Worm (Caenorhabditis elegans): ENCODE measurements around the gene srh-99.

srh-99 gene

DNA sequence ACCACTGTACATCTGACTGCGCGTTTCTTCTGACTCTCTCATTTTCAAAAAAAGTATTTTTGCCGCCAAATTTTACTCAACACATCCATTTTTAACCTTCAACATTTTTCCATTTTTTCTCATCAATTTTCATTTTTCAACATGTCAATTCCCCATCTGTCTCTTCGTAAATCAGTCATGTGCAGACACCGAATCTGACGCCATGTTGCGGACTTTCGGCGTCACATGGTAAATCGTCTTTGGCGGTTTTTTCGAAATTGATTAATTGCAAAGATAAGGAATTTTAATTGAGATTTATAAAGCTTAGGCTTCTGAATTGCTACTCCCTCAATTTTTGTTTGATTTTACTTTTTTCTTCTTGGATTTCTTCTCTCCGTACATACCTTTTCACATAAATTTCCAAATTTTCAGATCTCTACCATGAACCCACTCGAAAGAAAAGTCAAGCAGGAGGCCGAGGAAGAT lies 33.6 kb downstream of the srh-99 start, which contains the start of gene F19B10.1 (continued):
- no peak for TF ChIP-seq ceh-88 (GFP tag; IDR thresholded peaks at IDR 0.05)
- TF ChIP-seq lin-14 (GFP tag; optimal IDR thresholded peaks at IDR 0.05) = peak; percentile 86

DNA sequence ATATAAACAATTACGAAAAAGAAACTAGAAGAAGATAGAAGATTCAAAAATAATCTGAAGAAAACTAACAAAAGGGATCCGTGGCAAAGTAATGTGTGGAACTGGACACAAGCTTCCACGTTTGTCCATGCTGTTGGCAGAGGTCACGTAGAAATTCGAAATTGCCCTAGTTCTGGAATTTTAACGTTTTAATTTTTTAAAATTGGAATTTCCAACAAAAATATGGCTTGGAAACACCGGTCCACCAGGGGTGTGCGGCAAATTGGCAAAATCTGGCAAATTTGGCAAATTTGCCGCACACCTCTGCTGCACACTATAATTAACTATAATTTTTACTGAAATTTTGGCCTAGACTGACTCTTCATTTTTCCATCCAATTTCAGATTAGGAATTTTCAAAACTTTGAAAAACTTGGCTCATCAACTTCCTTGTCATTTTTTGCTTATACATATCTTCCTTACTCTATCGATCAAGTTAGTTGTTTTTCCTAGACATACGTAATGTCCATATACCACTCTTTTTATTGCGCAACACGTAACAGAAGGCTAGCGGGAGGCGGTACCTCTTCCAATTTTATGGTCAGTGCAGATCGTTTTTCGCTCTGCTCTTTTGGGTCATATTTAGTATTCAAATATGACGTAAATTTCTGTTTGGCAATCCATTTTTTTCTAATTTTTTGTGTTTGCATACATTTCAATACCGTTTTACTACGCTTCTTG lies 34.8 kb downstream of the srh-99 start, which contains the start of gene F19B10.10:
Gene F19B10.10, minus strand, starts transcription at position 51 of the 719 bp plus-strand sequence.
- TF ChIP-seq sup-37 (GFP tag; optimal IDR thresholded peaks at IDR 0.05) (no peak), aha-1 (tag; optimal IDR thresholded peaks at IDR 0.05) (no peak)

DNA sequence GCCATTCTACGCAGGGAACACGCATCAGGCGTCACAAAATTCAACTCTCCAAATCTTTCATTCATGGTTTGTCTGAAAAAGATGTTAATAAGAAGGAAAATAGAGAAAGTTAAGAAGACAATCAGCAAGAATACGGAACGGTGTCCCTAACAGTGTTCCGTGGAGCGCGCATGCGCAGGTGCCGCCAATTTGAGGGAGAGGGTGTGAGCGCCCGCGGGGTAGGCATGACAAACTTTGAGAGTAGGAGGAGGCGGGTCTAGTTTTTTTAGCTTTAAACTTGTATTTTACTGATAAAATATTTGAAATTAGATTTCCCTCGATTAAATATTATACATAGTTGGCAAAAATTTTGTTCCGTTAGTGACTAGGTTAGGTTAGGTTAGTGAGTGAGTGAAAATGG lies 36.0 kb downstream of the srh-99 start:
- TF ChIP-seq mab-9 (GFP tag; IDR thresholded peaks at IDR 0.05) (no peak), tlp-1 (tag; optimal IDR thresholded peaks at IDR 0.05) (no peak), mdl-1 (tag; optimal IDR thresholded peaks at IDR 0.05) (no peak), sox-4 (tag; optimal IDR thresholded peaks at IDR 0.05) (no peak), unc-130 (tag; optimal IDR thresholded peaks at IDR 0.05) (no peak), nhr-11 (tag; optimal IDR thresholded peaks at IDR 0.05) (no peak), sptf-1 (tag; optimal IDR thresholded peaks at IDR 0.05) (no peak), ztf-11 (tag; optimal IDR thresholded peaks at IDR 0.05) (no peak), ceh-8 (GFP tag; optimal IDR thresholded peaks at IDR 0.05) (no peak), alr-1 (tag; optimal IDR thresholded peaks at IDR 0.05; ENCODE audit: borderline replicate concordance) (no peak), ceh-90 (tag; optimal IDR thresholded peaks at IDR 0.05) (no peak), blmp-1 (tag; optimal IDR thresholded peaks at IDR 0.05) (no peak), F16B12.6 (tag; optimal IDR thresholded peaks at IDR 0.05) (no peak), hpl-2 (GFP tag; optimal IDR thresholded peaks at IDR 0.05) (no peak), egl-13 (tag; optimal IDR thresholded peaks at IDR 0.05) (no peak), nhr-12 (tag; optimal IDR thresholded peaks at IDR 0.05) (no peak), nhr-76 (tag; optimal IDR thresholded peaks at IDR 0.05) (no peak), nhr-85 (tag) (no peak), C04F5.9 (tag; optimal IDR thresholded peaks at IDR 0.05) (no peak), lsy-2 (tag; optimal IDR thresholded peaks at IDR 0.05) (no peak)

DNA sequence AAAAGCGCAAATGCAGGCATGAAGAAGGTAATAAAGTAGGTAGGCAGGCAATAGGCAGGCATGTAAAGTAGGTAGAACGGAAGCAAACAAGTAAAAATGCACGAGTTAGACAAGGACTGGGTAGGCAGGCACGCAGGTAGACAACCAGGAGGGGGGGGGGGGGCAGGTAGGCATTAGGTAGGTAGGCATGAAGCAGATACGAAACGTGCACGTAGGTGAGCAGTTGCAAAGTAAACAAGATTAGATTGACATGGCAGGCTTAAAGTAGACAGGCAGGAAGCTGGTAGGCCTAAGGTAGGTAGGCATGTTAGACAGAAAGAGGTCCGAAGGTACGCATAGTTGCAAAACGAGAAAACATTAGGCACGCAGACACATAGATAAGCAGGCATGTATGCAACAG lies 37.4 kb downstream of the srh-99 start:
- no peak for TF ChIP-seq sup-37 (GFP tag; optimal IDR thresholded peaks at IDR 0.05)
- no peak for TF ChIP-seq nhr-237 (tag; optimal IDR thresholded peaks at IDR 0.05)
- TF ChIP-seq ceh-90 (tag; optimal IDR thresholded peaks at IDR 0.05) = no peak
- no peak for TF ChIP-seq nhr-90 (tag; optimal IDR thresholded peaks at IDR 0.05; ENCODE audit: poor library complexity)
- TF ChIP-seq zip-4 (GFP tag; optimal IDR thresholded peaks at IDR 0.05) = no peak
- no peak for TF ChIP-seq lin-15B (tag; optimal IDR thresholded peaks at IDR 0.05)
- TF ChIP-seq elt-3 (tag; optimal IDR thresholded peaks at IDR 0.05) = no peak
- no peak for TF ChIP-seq ama-1 (optimal IDR thresholded peaks at IDR 0.05)
- no peak for TF ChIP-seq irx-1 (tag; optimal IDR thresholded peaks at IDR 0.05)
- TF ChIP-seq nhr-28 (tag; optimal IDR thresholded peaks at IDR 0.05) = no peak
- TF ChIP-seq nhr-20 (tag; optimal IDR thresholded peaks at IDR 0.05) = no peak
- TF ChIP-seq mdl-1 (tag; optimal IDR thresholded peaks at IDR 0.05) = no peak
- TF ChIP-seq nhr-85 (tag) = no peak
- no peak for TF ChIP-seq hlh-17 (GFP tag; optimal IDR thresholded peaks at IDR 0.05; ENCODE audit: borderline replicate concordance)
- TF ChIP-seq unc-130 (tag; optimal IDR thresholded peaks at IDR 0.05) = no peak
- no peak for TF ChIP-seq snu-23 (GFP tag; optimal IDR thresholded peaks at IDR 0.05)
- no peak for TF ChIP-seq pag-3 (tag; optimal IDR thresholded peaks at IDR 0.05; ENCODE audit: borderline replicate concordance, insufficient read depth)
- TF ChIP-seq nhr-76 (tag; optimal IDR thresholded peaks at IDR 0.05) = no peak
- no peak for TF ChIP-seq sox-4 (tag; optimal IDR thresholded peaks at IDR 0.05)
- no peak for TF ChIP-seq egl-13 (tag; optimal IDR thresholded peaks at IDR 0.05)
